Worm (Caenorhabditis elegans): Measurements from ENCODE around the gene jun-1.

DNA sequence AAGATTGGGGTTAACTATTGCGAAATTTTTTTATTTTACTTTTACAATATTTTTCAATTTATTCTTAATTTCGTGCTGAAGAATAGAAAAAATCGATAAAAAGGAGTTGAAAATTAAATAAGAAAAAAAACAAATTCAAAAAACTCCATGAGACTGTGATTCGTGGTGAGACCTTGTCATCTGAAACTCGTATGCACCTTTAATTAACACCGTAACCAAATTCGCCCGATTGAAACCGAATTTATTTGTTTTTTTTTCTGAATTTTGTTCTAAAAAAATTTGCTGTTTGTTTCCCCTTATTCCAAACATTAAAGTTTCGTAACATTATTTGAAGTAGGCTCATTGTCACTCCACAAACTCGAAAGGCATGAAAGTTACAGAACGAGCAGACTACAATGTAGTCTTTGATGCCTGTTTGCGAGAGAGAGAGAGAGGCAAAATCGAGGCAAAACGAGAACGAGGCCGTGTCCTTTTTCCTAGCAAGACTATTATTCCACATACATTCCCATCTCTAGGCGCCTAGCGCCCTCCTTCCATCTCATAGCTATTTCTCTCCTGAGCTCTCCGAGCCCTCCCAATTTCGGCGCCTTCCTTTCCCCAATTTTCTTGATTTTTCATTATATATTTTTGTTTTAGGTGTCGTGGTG, 3.9 kb upstream of the jun-1 start, which contains the start of gene T24H10.4:
- TF ChIP-seq tab-1 (GFP tag; IDR thresholded peaks at IDR 0.05) (no peak), flt-1 (GFP tag; IDR thresholded peaks at IDR 0.05) (no peak), med-1 (GFP tag; optimal IDR thresholded peaks at IDR 0.05; ENCODE audit: insufficient read depth) (no peak), T22C8.4 (GFP tag; IDR thresholded peaks at IDR 0.05) (no peak)

All from whole organism, midembryonic.